Fruit fly (Drosophila melanogaster) whole organism, embryonic: ENCODE measurements around the gene Taf2.
A peak's percentile ranks its signal among the peaks of the same experiment; 100 is the strongest.

Source experiments
- Bteb2 ChIP-seq: fragments of 200-800 bp; sonication (Bioruptor generic); optimal IDR thresholded peaks from 2 replicates; lab custom pipeline; 2016; ENCODE audit warnings: missing biosample characterization, missing genetic modification characterization
- CG11723 ChIP-seq: fragments of 200-800 bp; sonication (Bioruptor generic); optimal IDR thresholded peaks from 2 replicates; lab custom pipeline; 2017; ENCODE audit warnings: missing biosample characterization, mild to moderate bottlenecking, missing genetic modification characterization
- CG13296 ChIP-seq: fragments of 200-800 bp; sonication (Bioruptor generic); optimal IDR thresholded peaks from 3 replicates; lab custom pipeline; 2018; ENCODE audit warnings: missing biosample characterization, mild to moderate bottlenecking, missing genetic modification characterization
- CG17361 ChIP-seq: fragments of 200-800 bp; sonication (Bioruptor generic); IDR thresholded peaks from 3 replicates; pipeline ENCODE4 v1.3.6; 2022; ENCODE audit warnings: missing biosample characterization, missing genetic modification characterization
- CG2678 ChIP-seq: fragments of 200-800 bp; sonication (Bioruptor generic); optimal IDR thresholded peaks from 3 replicates; lab custom pipeline; 2019; ENCODE audit warnings: missing biosample characterization, mild to moderate bottlenecking, missing genetic modification characterization, moderate library complexity
- CG2875 ChIP-seq: fragments of 200-800 bp; sonication (Bioruptor generic); optimal IDR thresholded peaks from 2 replicates; lab custom pipeline; 2017; ENCODE audit warnings: missing biosample characterization, mild to moderate bottlenecking, missing genetic modification characterization, missing genetic modification reagents
- CG30431 ChIP-seq: fragments of 200-800 bp; sonication (Bioruptor generic); optimal IDR thresholded peaks from 2 replicates; lab custom pipeline; 2017; ENCODE audit warnings: missing biosample characterization, missing genetic modification characterization
- CG33213 ChIP-seq: fragments of 200-800 bp; sonication (Bioruptor generic); optimal IDR thresholded peaks from 3 replicates; lab custom pipeline; 2016; ENCODE audit warnings: missing biosample characterization, missing genetic modification characterization
- CG3407 ChIP-seq: fragments of 200-800 bp; sonication (Bioruptor generic); optimal IDR thresholded peaks from 2 replicates; lab custom pipeline; 2018; ENCODE audit warnings: missing biosample characterization, mild to moderate bottlenecking, missing genetic modification characterization
- CG4328 ChIP-seq: fragments of 200-800 bp; sonication (Bioruptor generic); optimal IDR thresholded peaks from 3 replicates; lab custom pipeline; 2017; ENCODE audit warnings: missing biosample characterization, missing genetic modification reagents, missing genetic modification characterization
- CG4730 ChIP-seq: fragments of 200-800 bp; sonication (Bioruptor generic); IDR thresholded peaks from 2 replicates; pipeline ENCODE4 v1.3.6; 2022; ENCODE audit warnings: missing biosample characterization, missing genetic modification characterization
- CG5953 ChIP-seq: fragments of 200-800 bp; sonication (Bioruptor generic); IDR thresholded peaks from 2 replicates; pipeline ENCODE4 v1.3.6; 2022; ENCODE audit warnings: missing biosample characterization, missing genetic modification characterization
- CG6765 ChIP-seq: fragments of 200-800 bp; sonication (Bioruptor generic); optimal IDR thresholded peaks from 3 replicates; lab custom pipeline; 2017; ENCODE audit warnings: missing biosample characterization, mild to moderate bottlenecking, missing genetic modification characterization
- CG7556 ChIP-seq: fragments of 200-800 bp; sonication (Bioruptor generic); optimal IDR thresholded peaks from 2 replicates; lab custom pipeline; 2017; ENCODE audit warnings: missing biosample characterization, mild to moderate bottlenecking, missing genetic modification characterization
- CG8944 ChIP-seq: fragments of 200-800 bp; sonication (Bioruptor generic); optimal IDR thresholded peaks from 3 replicates; lab custom pipeline; 2016; ENCODE audit warnings: missing biosample characterization, missing genetic modification characterization
- CrebB ChIP-seq: fragments of 200-800 bp; sonication (Bioruptor generic); optimal IDR thresholded peaks from 3 replicates; lab custom pipeline; 2018; ENCODE audit warnings: missing biosample characterization, mild to moderate bottlenecking, missing genetic modification characterization
- D19A ChIP-seq: fragments of 200-800 bp; optimal IDR thresholded peaks from 3 replicates; lab custom pipeline; 2019; ENCODE audit warnings: missing biosample characterization, mild to moderate bottlenecking, missing genetic modification characterization, moderate library complexity
- Dek ChIP-seq: fragments of 200-800 bp; sonication (Bioruptor generic); optimal IDR thresholded peaks from 3 replicates; lab custom pipeline; 2019; ENCODE audit warnings: missing biosample characterization, mild to moderate bottlenecking, missing genetic modification characterization, moderate library complexity
- E2f2 ChIP-seq: fragments of 200-800 bp; sonication (Bioruptor generic); IDR thresholded peaks from 2 replicates; pipeline ENCODE4 v1.3.6; 2022; ENCODE audit warnings: missing biosample characterization, missing genetic modification characterization
- ERR ChIP-seq: fragments of 200-800 bp; sonication (Bioruptor generic); optimal IDR thresholded peaks from 2 replicates; lab custom pipeline; 2016; ENCODE audit warnings: missing biosample characterization, missing genetic modification characterization
- Ets65A ChIP-seq: fragments of 200-800 bp; sonication (Bioruptor generic); peaks from one replicate; lab custom pipeline; 2016; ENCODE audit warnings: missing biosample characterization, missing genetic modification characterization
- Hr39 ChIP-seq: fragments of >200 bp; optimal IDR thresholded peaks from 2 replicates; lab custom pipeline; 2017
- Kr ChIP-seq: fragments of 200-800 bp; sonication (Bioruptor generic); optimal IDR thresholded peaks from 2 replicates; lab custom pipeline; 2017; ENCODE audit warnings: missing biosample characterization, mild to moderate bottlenecking, missing genetic modification characterization
- Max ChIP-seq: fragments of 200-800 bp; sonication (Bioruptor generic); optimal IDR thresholded peaks from 2 replicates; lab custom pipeline; 2016; ENCODE audit warnings: missing biosample characterization, mild to moderate bottlenecking, missing genetic modification characterization
- Meics ChIP-seq: fragments of 200-800 bp; sonication (Bioruptor generic); optimal IDR thresholded peaks from 2 replicates; lab custom pipeline; 2017; ENCODE audit warnings: missing biosample characterization, mild to moderate bottlenecking, missing genetic modification characterization
- Mes4 ChIP-seq: fragments of 200-800 bp; sonication (Bioruptor generic); optimal IDR thresholded peaks from 2 replicates; lab custom pipeline; 2016; ENCODE audit warnings: missing biosample characterization, missing genetic modification characterization
- Optix ChIP-seq: fragments of 200-800 bp; sonication (Bioruptor generic); IDR thresholded peaks from 3 replicates; pipeline ENCODE4 v1.3.6; 2022; ENCODE audit warnings: missing biosample characterization, missing genetic modification characterization
- Spps ChIP-seq: fragments of 200-800 bp; sonication (Bioruptor generic); optimal IDR thresholded peaks from 2 replicates; lab custom pipeline; 2018; ENCODE audit warnings: missing biosample characterization, mild to moderate bottlenecking, missing genetic modification characterization
- Sry-β ChIP-seq: fragments of 200-800 bp; sonication (Bioruptor generic); optimal IDR thresholded peaks from 2 replicates; lab custom pipeline; 2018; ENCODE audit warnings: missing biosample characterization, mild to moderate bottlenecking, missing genetic modification characterization, moderate library complexity
- amos ChIP-seq: fragments of 200-800 bp; sonication (Bioruptor generic); IDR thresholded peaks from 2 replicates; pipeline ENCODE4 v1.3.6; 2022; ENCODE audit warnings: missing biosample characterization, missing genetic modification characterization; ENCODE audit not compliant: partially characterized antibody
- bab2 ChIP-seq: fragments of 200-800 bp; sonication (Bioruptor generic); optimal IDR thresholded peaks from 2 replicates; lab custom pipeline; 2016; ENCODE audit warnings: missing biosample characterization, missing genetic modification characterization
- cad ChIP-seq: fragments of >200 bp; optimal IDR thresholded peaks from 2 replicates; lab custom pipeline; 2017; ENCODE audit warnings: missing biosample characterization, missing genetic modification characterization
- chinmo ChIP-seq: fragments of 200-800 bp; sonication (Bioruptor generic); IDR thresholded peaks from 4 replicates; pipeline ENCODE4 v1.3.6; 2022; ENCODE audit warnings: missing biosample characterization, missing genetic modification characterization; ENCODE audit not compliant: partially characterized antibody
- dmrt11E ChIP-seq: fragments of 200-800 bp; sonication (Bioruptor generic); optimal IDR thresholded peaks from 3 replicates; lab custom pipeline; 2018; ENCODE audit warnings: missing biosample characterization, mild to moderate bottlenecking, missing genetic modification characterization, moderate library complexity
- dysf ChIP-seq: fragments of 200-800 bp; sonication (Bioruptor generic); IDR thresholded peaks from 3 replicates; pipeline ENCODE4 v1.3.6; 2022; ENCODE audit warnings: missing biosample characterization, missing genetic modification characterization
- grau ChIP-seq: fragments of 200-800 bp; optimal IDR thresholded peaks from 3 replicates; lab custom pipeline; 2019; ENCODE audit warnings: missing biosample characterization, mild to moderate bottlenecking, missing genetic modification characterization, moderate library complexity
- hbn ChIP-seq: fragments of 200-800 bp; sonication (Bioruptor generic); IDR thresholded peaks from 2 replicates; pipeline ENCODE4 v1.3.6; 2022; ENCODE audit warnings: missing biosample characterization, missing genetic modification characterization; ENCODE audit not compliant: partially characterized antibody
- hth ChIP-seq: fragments of >200 bp; optimal IDR thresholded peaks from 2 replicates; lab custom pipeline; 2017; ENCODE audit warnings: inconsistent platforms
- klu ChIP-seq: fragments of 200-800 bp; sonication (Bioruptor generic); IDR thresholded peaks from 2 replicates; pipeline ENCODE4 v1.3.6; 2022; ENCODE audit warnings: missing biosample characterization, missing genetic modification characterization
- otp ChIP-seq: fragments of 200-800 bp; sonication (Bioruptor generic); IDR thresholded peaks from 3 replicates; pipeline ENCODE4, ENCODE4 v1.3.6; 2022; ENCODE audit warnings: missing biosample characterization, missing genetic modification characterization
- pan ChIP-seq, 4 experiments: fragments of >200 bp in 3 of 4; fragments of 200-800 bp in 1 of 4; sonication (Bioruptor generic) in 1 of 4; optimal IDR thresholded peaks in 3 of 4; IDR thresholded peaks in 1 of 4; 2 replicates each; pipeline versions ENCODE4 v1.3.6 to Lab custom; 2017 to 2022; ENCODE audit warnings: missing biosample characterization in 2 of 4, missing genetic modification characterization in 2 of 4, mixed read lengths in 1 of 4
- ranshi ChIP-seq: fragments of 200-800 bp; sonication (Bioruptor generic); IDR thresholded peaks from 2 replicates; pipeline ENCODE4 v1.3.6; 2022; ENCODE audit warnings: missing biosample characterization, missing genetic modification characterization
- schlank ChIP-seq: fragments of 200-800 bp; sonication (Bioruptor generic); optimal IDR thresholded peaks from 2 replicates; lab custom pipeline; 2018; ENCODE audit warnings: missing biosample characterization, mild to moderate bottlenecking, missing genetic modification characterization
- sqz ChIP-seq: fragments of 200-800 bp; sonication (Bioruptor generic); optimal IDR thresholded peaks from 3 replicates; lab custom pipeline; 2018; ENCODE audit warnings: missing biosample characterization, mild to moderate bottlenecking, missing genetic modification characterization
- sr ChIP-seq: fragments of 200-800 bp; sonication (Bioruptor generic); IDR thresholded peaks from 3 replicates; pipeline ENCODE4 v1.3.6; 2022; ENCODE audit warnings: missing biosample characterization, missing genetic modification characterization
- stwl ChIP-seq: fragments of 200-800 bp; sonication (Bioruptor generic); optimal IDR thresholded peaks from 3 replicates; lab custom pipeline; 2018; ENCODE audit warnings: missing biosample characterization, mild to moderate bottlenecking, missing genetic modification characterization, moderate library complexity
- sug ChIP-seq: fragments of 200-800 bp; optimal IDR thresholded peaks from 2 replicates; lab custom pipeline; 2019; ENCODE audit warnings: missing biosample characterization, mild to moderate bottlenecking, missing genetic modification characterization, moderate library complexity
- tap ChIP-seq: fragments of 200-800 bp; optimal IDR thresholded peaks from 3 replicates; lab custom pipeline; 2019; ENCODE audit warnings: missing biosample characterization, mild to moderate bottlenecking, missing genetic modification characterization, moderate library complexity
- toy ChIP-seq: fragments of 200-800 bp; sonication (Bioruptor generic); IDR thresholded peaks from 2 replicates; pipeline ENCODE4 v1.3.6; 2022; ENCODE audit warnings: missing biosample characterization, missing genetic modification characterization
- tx ChIP-seq: fragments of 200-800 bp; sonication (Bioruptor generic); optimal IDR thresholded peaks from 2 replicates; lab custom pipeline; 2016; ENCODE audit warnings: missing biosample characterization, missing genetic modification characterization
- zfh2 ChIP-seq: fragments of 200-800 bp; sonication (Bioruptor generic); optimal IDR thresholded peaks from 2 replicates; lab custom pipeline; 2016; ENCODE audit warnings: missing biosample characterization, missing genetic modification characterization

Gene Taf2

dm6 chr3L:9847420-9847977 is 41.0 kb downstream of the Taf2 start (continued):
- TF ChIP-seq ERR (GFP tag; lab: Kevin White, UChicago) (peak; percentile 33), bab2 (peak; percentile 54), dmrt11E (no peak), CG30431 (no peak), Sry-β (GFP tag; lab: Kevin White, UChicago) (no peak), Ets65A (GFP tag; lab: Kevin White, UChicago) (peak; percentile 87), cad (no peak), dysf (GFP tag; lab: Robert Waterston, UW) (peak; percentile 57; the same call in 2 of the 3 replicates), CG2875 (no peak), CG3407 (no peak), chinmo (GFP tag; lab: Robert Waterston, UW) (no peak), Dek (peak; percentile 60), tx (peak; percentile 8), CG2678 (tag; lab: Kevin White, UChicago) (peak; percentile 69), Max (no peak), Spps (tag; lab: Kevin White, UChicago) (no peak), CG4328 (peak; percentile 29), schlank (peak; percentile 46), pan (optimal IDR thresholded peaks at IDR 0.05; lab: Kevin White, UChicago) (no peak), pan (GFP tag; optimal IDR thresholded peaks at IDR 0.05 in 1 of 2, IDR thresholded peaks at IDR 0.05 in 1 of 2) (peak in 1 of 2 experiments; percentile 68), sqz (GFP tag; lab: Kevin White, UChicago) (peak; percentile 47), CG17361 (GFP tag; lab: Robert Waterston, UW) (peak; percentile 46; the same call in 1 of the 3 replicates), sr (GFP tag; lab: Robert Waterston, UW) (0 out of 3 replicates have a peak, but pooled peaks have one; percentile 36), CG6765 (GFP tag; lab: Kevin White, UChicago) (no peak), CrebB (tag; lab: Kevin White, UChicago) (peak; percentile 36), CG33213 (GFP tag; lab: Kevin White, UChicago) (no peak), otp (peak; percentile 21; the same call in 1 of the 3 replicates), CG13296 (GFP tag; lab: Kevin White, UChicago) (peak; percentile 51), Mes4 (GFP tag; lab: Kevin White, UChicago) (no peak), Kr (GFP tag; lab: Kevin White, UChicago) (no peak), sug (tag; lab: Kevin White, UChicago) (no peak), toy (GFP tag; lab: Robert Waterston, UW) (no peak), CG8944 (no peak), hbn (GFP tag; lab: Robert Waterston, UW) (no peak), hth (lab: Kevin White, UChicago) (no peak), E2f2 (GFP tag; lab: Robert Waterston, UW) (no peak), tap (tag; lab: Kevin White, UChicago) (peak; percentile 57), CG11723 (GFP tag; lab: Kevin White, UChicago) (no peak), CG4730 (GFP tag; lab: Robert Waterston, UW) (no peak), stwl (tag; lab: Kevin White, UChicago) (no peak), amos (GFP tag; lab: Robert Waterston, UW) (no peak), ranshi (GFP tag; lab: Robert Waterston, UW) (no peak; the same call in 1 of the 2 replicates), grau (tag; lab: Kevin White, UChicago) (peak; percentile 65), CG5953 (GFP tag; lab: Robert Waterston, UW) (no peak), CG7556 (no peak), Hr39 (lab: Kevin White, UChicago) (no peak), Meics (GFP tag; lab: Kevin White, UChicago) (peak; percentile 69), Bteb2 (GFP tag; lab: Kevin White, UChicago) (peak; percentile 56), D19A (peak; percentile 94), Optix (GFP tag; lab: Robert Waterston, UW) (no peak), klu (GFP tag; lab: Robert Waterston, UW) (no peak), zfh2 (GFP tag; lab: Kevin White, UChicago) (peak; percentile 54)
